Worm (Caenorhabditis elegans) whole organism, young adult: ENCODE results near the gene sucl-2.

Experiments used
- B0261.1 ChIP-seq: sonication (generic microtip); optimal IDR thresholded peaks from 2 replicates; lab custom pipeline; 2016; ENCODE audit warnings: mild to moderate bottlenecking, missing genetic modification characterization, moderate library complexity, missing compliant biosample characterization
- D2030.7 ChIP-seq: fragments of 200-800 bp; sonication (Bioruptor generic); IDR thresholded peaks from 2 replicates; pipeline ENCODE4 v1.3.6; 2022; ENCODE audit warnings: missing genetic modification reagents, missing genetic modification characterization, missing compliant biosample characterization
- F10E7.11 ChIP-seq: sonication (generic microtip); optimal IDR thresholded peaks from 2 replicates; lab custom pipeline; 2017; ENCODE audit warnings: mild to moderate bottlenecking, missing genetic modification characterization, moderate library complexity, missing compliant biosample characterization
- F22D6.2 ChIP-seq: sonication (generic microtip); optimal IDR thresholded peaks from 2 replicates; lab custom pipeline; 2016; ENCODE audit warnings: mild to moderate bottlenecking, missing genetic modification characterization, missing compliant biosample characterization
- F57C9.4 ChIP-seq: sonication (generic microtip); optimal IDR thresholded peaks from 2 replicates; lab custom pipeline; 2017; ENCODE audit warnings: mild to moderate bottlenecking, missing genetic modification characterization, missing compliant biosample characterization
- T07F8.4 ChIP-seq: sonication (generic microtip); optimal IDR thresholded peaks from 2 replicates; lab custom pipeline; 2016; ENCODE audit warnings: mild to moderate bottlenecking, missing genetic modification characterization, moderate library complexity, missing compliant biosample characterization
- Y53G8AR.9 ChIP-seq: fragments of 200-800 bp; sonication (Bioruptor generic); conservative IDR thresholded peaks from 2 replicates; pipeline ENCODE4 v1.3.6; 2022; ENCODE audit warnings: missing genetic modification reagents, missing genetic modification characterization, missing compliant biosample characterization
- Y79H2A.3 ChIP-seq: fragments of 200-800 bp; sonication (Bioruptor generic); conservative IDR thresholded peaks from 2 replicates; pipeline ENCODE4 v1.3.6; 2022; ENCODE audit warnings: missing genetic modification reagents, missing genetic modification characterization, missing compliant biosample characterization
- akir-1 ChIP-seq: fragments of 200-800 bp; sonication (Bioruptor generic); optimal IDR thresholded peaks from 2 replicates; lab custom pipeline; 2018; ENCODE audit warnings: mild to moderate bottlenecking, missing genetic modification characterization, moderate library complexity, missing compliant biosample characterization
- aptf-2 ChIP-seq: fragments of 200-800 bp; sonication (Bioruptor generic); conservative IDR thresholded peaks from 2 replicates; pipeline ENCODE4 v1.3.6; 2022; ENCODE audit warnings: missing genetic modification reagents, missing genetic modification characterization, missing compliant biosample characterization
- atf-7 ChIP-seq: sonication (generic microtip); optimal IDR thresholded peaks from 2 replicates; lab custom pipeline; 2017; ENCODE audit warnings: mild to moderate bottlenecking, missing genetic modification characterization, missing compliant biosample characterization
- attf-6 ChIP-seq: fragments of 200-800 bp; sonication (Bioruptor generic); IDR thresholded peaks from 2 replicates; pipeline ENCODE4 v1.3.6; 2022; ENCODE audit warnings: missing genetic modification reagents, missing genetic modification characterization, missing compliant biosample characterization
- ccch-3 ChIP-seq: fragments of 200-800 bp; sonication (Bioruptor generic); optimal IDR thresholded peaks from 2 replicates; lab custom pipeline; 2018; ENCODE audit warnings: mild to moderate bottlenecking, missing genetic modification characterization, missing compliant biosample characterization
- cebp-1 ChIP-seq, 2 experiments: fragments of 200-800 bp in 1 of 2; sonication (Bioruptor generic) in 1 of 2; sonication (generic microtip) in 1 of 2; IDR thresholded peaks in 1 of 2; optimal IDR thresholded peaks in 1 of 2; 2 replicates each; pipeline versions ENCODE4 v1.3.6 to Lab custom; 2017 to 2022; ENCODE audit warnings: missing compliant biosample characterization in 2 of 2, missing genetic modification characterization in 2 of 2, mild to moderate bottlenecking in 1 of 2, missing genetic modification reagents in 1 of 2, moderate library complexity in 1 of 2
- ceh-27 ChIP-seq: fragments of 200-800 bp; sonication (Bioruptor generic); optimal IDR thresholded peaks from 2 replicates; lab custom pipeline; 2018; ENCODE audit warnings: mild to moderate bottlenecking, missing genetic modification characterization, moderate library complexity, missing compliant biosample characterization
- ceh-58 ChIP-seq: fragments of 200-800 bp; sonication (Bioruptor generic); IDR thresholded peaks from 2 replicates; pipeline ENCODE4 v1.3.6; 2022; ENCODE audit warnings: missing genetic modification characterization, missing compliant biosample characterization
- ceh-79 ChIP-seq: sonication (generic microtip); optimal IDR thresholded peaks from 2 replicates; lab custom pipeline; 2017; ENCODE audit warnings: mild to moderate bottlenecking, missing genetic modification characterization, missing compliant biosample characterization
- chd-7 ChIP-seq: sonication (generic microtip); optimal IDR thresholded peaks from 2 replicates; lab custom pipeline; 2016; ENCODE audit warnings: mild to moderate bottlenecking, missing genetic modification characterization, moderate library complexity, missing compliant biosample characterization
- die-1 ChIP-seq: sonication (generic microtip); optimal IDR thresholded peaks from 2 replicates; lab custom pipeline; 2016; ENCODE audit warnings: missing genotype, mild to moderate bottlenecking, missing genetic modification characterization, missing compliant biosample characterization
- dpl-1 ChIP-seq: fragments of 150-350 bp; optimal IDR thresholded peaks from 2 replicates; lab custom pipeline; 2014; ENCODE audit warnings: missing biosample characterization, missing genetic modification reagents, missing genetic modification characterization
- ekl-4 ChIP-seq: fragments of 200-800 bp; sonication (Bioruptor generic); IDR thresholded peaks from 2 replicates; pipeline ENCODE4 v1.3.6; 2022; ENCODE audit warnings: missing genetic modification reagents, missing genetic modification characterization, missing compliant biosample characterization
- ets-4 ChIP-seq: fragments of 200-800 bp; sonication (Bioruptor generic); optimal IDR thresholded peaks from 2 replicates; lab custom pipeline; 2018; ENCODE audit warnings: mild to moderate bottlenecking, missing genetic modification characterization, missing compliant biosample characterization
- fkh-3 ChIP-seq: sonication (generic microtip); optimal IDR thresholded peaks from 2 replicates; lab custom pipeline; 2016; ENCODE audit warnings: mild to moderate bottlenecking, missing genetic modification characterization, missing compliant biosample characterization
- him-1 ChIP-seq: sonication (generic microtip); optimal IDR thresholded peaks from 2 replicates; lab custom pipeline; 2016; ENCODE audit warnings: missing genotype, missing genetic modification reagents, missing genetic modification characterization, missing compliant biosample characterization
- hmg-1.2 ChIP-seq: fragments of 200-800 bp; sonication (Bioruptor generic); IDR thresholded peaks from 2 replicates; pipeline ENCODE4 v1.3.6; 2022; ENCODE audit warnings: missing genetic modification reagents, missing genetic modification characterization, missing compliant biosample characterization
- hsf-1 ChIP-seq: fragments of 200-800 bp; sonication (Bioruptor generic); IDR thresholded peaks from 2 replicates; pipeline ENCODE4 v1.3.6; 2022; ENCODE audit warnings: missing genetic modification reagents, missing genetic modification characterization, missing compliant biosample characterization
- lin-40 ChIP-seq: sonication (generic microtip); optimal IDR thresholded peaks from 2 replicates; lab custom pipeline; 2016; ENCODE audit warnings: missing genetic modification characterization, mild to moderate bottlenecking, missing compliant biosample characterization, missing genotype, missing genetic modification reagents
- lsl-1 ChIP-seq: fragments of 200-800 bp; sonication (Bioruptor generic); optimal IDR thresholded peaks from 2 replicates; lab custom pipeline; 2018; ENCODE audit warnings: mild to moderate bottlenecking, missing genetic modification characterization, moderate library complexity, missing compliant biosample characterization
- madf-3 ChIP-seq: fragments of 200-800 bp; sonication (Bioruptor generic); IDR thresholded peaks from 2 replicates; pipeline ENCODE4 v1.3.6; 2022; ENCODE audit warnings: missing genetic modification reagents, missing genetic modification characterization, missing compliant biosample characterization
- madf-6 ChIP-seq: fragments of 200-800 bp; sonication (Bioruptor generic); IDR thresholded peaks from 2 replicates; pipeline ENCODE4 v1.3.6; 2022; ENCODE audit warnings: missing genetic modification reagents, missing genetic modification characterization, missing compliant biosample characterization
- mel-28 ChIP-seq: sonication (generic microtip); optimal IDR thresholded peaks from 2 replicates; lab custom pipeline; 2016; ENCODE audit warnings: borderline replicate concordance, mild to moderate bottlenecking, missing genetic modification characterization, missing compliant biosample characterization
- nfyb-1 ChIP-seq: fragments of 200-800 bp; sonication (Bioruptor generic); IDR thresholded peaks from 2 replicates; pipeline ENCODE4 v1.3.6; 2022; ENCODE audit warnings: missing genetic modification reagents, missing genetic modification characterization, missing compliant biosample characterization
- nhr-27 ChIP-seq: fragments of 200-800 bp; sonication (Bioruptor generic); optimal IDR thresholded peaks from 2 replicates; lab custom pipeline; 2018; ENCODE audit warnings: mild to moderate bottlenecking, missing genetic modification characterization, moderate library complexity, missing compliant biosample characterization
- nhr-90 ChIP-seq: sonication (generic microtip); optimal IDR thresholded peaks from 2 replicates; lab custom pipeline; 2016; ENCODE audit warnings: missing genotype, mild to moderate bottlenecking, missing genetic modification characterization, missing compliant biosample characterization
- repo-1 ChIP-seq: sonication (generic microtip); optimal IDR thresholded peaks from 2 replicates; lab custom pipeline; 2017; ENCODE audit warnings: mild to moderate bottlenecking, missing genetic modification characterization, missing compliant biosample characterization
- snpc-1.1 ChIP-seq: sonication (generic microtip); optimal IDR thresholded peaks from 2 replicates; lab custom pipeline; 2017; ENCODE audit warnings: missing genetic modification characterization, mild to moderate bottlenecking, missing compliant biosample characterization, antibody characterized with exemption, moderate library complexity, missing genotype, missing genetic modification reagents; ENCODE audit not compliant: insufficient read depth
- snpc-3.4 ChIP-seq: sonication (generic microtip); optimal IDR thresholded peaks from 2 replicates; lab custom pipeline; 2017; ENCODE audit warnings: missing genetic modification characterization, mild to moderate bottlenecking, missing compliant biosample characterization, antibody characterized with exemption, moderate library complexity, missing genotype, missing genetic modification reagents
- snpc-4 ChIP-seq, 5 experiments: fragments of 150-350 bp in 1 of 5; sonication (generic microtip) in 4 of 5; optimal IDR thresholded peaks; 2 replicates each; lab custom pipeline; 2014 to 2018; ENCODE audit warnings: missing genetic modification characterization in 5 of 5, missing biosample characterization in 3 of 5, antibody characterized with exemption in 2 of 5, mild to moderate bottlenecking in 2 of 5, missing compliant biosample characterization in 2 of 5, missing genotype in 2 of 5, moderate library complexity in 2 of 5, missing genetic modification reagents in 1 of 5
- somi-1 ChIP-seq: fragments of 200-800 bp; sonication (Bioruptor generic); optimal IDR thresholded peaks from 2 replicates; lab custom pipeline; 2018; ENCODE audit warnings: mild to moderate bottlenecking, missing genetic modification characterization, missing compliant biosample characterization
- tbp1 ChIP-seq: fragments of 200-800 bp; sonication (Bioruptor generic); optimal IDR thresholded peaks from 2 replicates; lab custom pipeline; 2018; ENCODE audit warnings: mild to moderate bottlenecking, missing genetic modification characterization, missing compliant biosample characterization
- tbx-9 ChIP-seq: sonication (generic microtip); optimal IDR thresholded peaks from 2 replicates; lab custom pipeline; 2016; ENCODE audit warnings: borderline replicate concordance, missing genetic modification characterization, inconsistent platforms, missing compliant biosample characterization
- unc-62 ChIP-seq: fragments of 150-350 bp; optimal IDR thresholded peaks from 2 replicates; lab custom pipeline; 2014; ENCODE audit warnings: missing biosample characterization, missing genetic modification reagents, missing genetic modification characterization
- zfh-2 ChIP-seq: fragments of 200-800 bp; sonication (Bioruptor generic); conservative IDR thresholded peaks from 2 replicates; pipeline ENCODE4 v1.3.6; 2022; ENCODE audit warnings: missing genetic modification reagents, missing genetic modification characterization, missing compliant biosample characterization
- zim-3 ChIP-seq: sonication (generic microtip); optimal IDR thresholded peaks from 2 replicates; lab custom pipeline; 2017; ENCODE audit warnings: mild to moderate bottlenecking, missing genetic modification characterization, moderate library complexity, missing compliant biosample characterization
- ztf-18 ChIP-seq: sonication (generic microtip); optimal IDR thresholded peaks from 2 replicates; lab custom pipeline; 2016; ENCODE audit warnings: missing genotype, mild to moderate bottlenecking, missing genetic modification characterization, missing compliant biosample characterization
- ztf-28 ChIP-seq: fragments of 200-800 bp; sonication (Bioruptor generic); IDR thresholded peaks from 2 replicates; pipeline ENCODE4 v1.3.6; 2022; ENCODE audit warnings: missing genetic modification reagents, missing genetic modification characterization, missing compliant biosample characterization

The sucl-2 gene

ce11 chrIII:881460-881859 lies 19.8 kb downstream of the sucl-2 start (continued):
- TF ChIP-seq Y53G8AR.9 (GFP tag; lab: Robert Waterston, UW) (0 out of 2 replicates have a peak, but pooled peaks have one; percentile 43), D2030.7 (GFP tag; lab: Robert Waterston, UW) (no peak), lsl-1 (GFP tag; lab: Kevin White, UChicago) (peak; percentile 33), him-1 (no peak), ztf-18 (tag; lab: Kevin White, UChicago) (no peak), unc-62 (no peak), ceh-58 (0 out of 2 replicates have a peak, but pooled peaks have one; percentile 15), akir-1 (GFP tag; lab: Kevin White, UChicago) (no peak), fkh-3 (tag; lab: Kevin White, UChicago) (no peak), zim-3 (tag; lab: Kevin White, UChicago) (no peak), F22D6.2 (tag; lab: Kevin White, UChicago) (no peak), die-1 (tag; lab: Kevin White, UChicago) (peak; percentile 5), snpc-3.4 (peak; percentile 39), atf-7 (tag; lab: Kevin White, UChicago) (no peak), madf-3 (GFP tag; lab: Robert Waterston, UW) (peak; percentile 76; the same call in 1 of the 2 replicates), tbp1 (GFP tag; lab: Kevin White, UChicago) (peak; percentile 15), repo-1 (tag; lab: Kevin White, UChicago) (no peak), dpl-1 (GFP tag; lab: Kevin White, UChicago) (no peak), Y79H2A.3 (no peak), chd-7 (tag; lab: Kevin White, UChicago) (no peak), somi-1 (GFP tag; lab: Kevin White, UChicago) (no peak), snpc-4 (GFP tag; optimal IDR thresholded peaks at IDR 0.05; lab: Kevin White, UChicago) (no peak), snpc-4 (tag; optimal IDR thresholded peaks at IDR 0.05; lab: Kevin White, UChicago) (no peak), madf-6 (no peak), mel-28 (tag; lab: Kevin White, UChicago) (no peak), hmg-1.2 (GFP tag; lab: Robert Waterston, UW) (no peak), ceh-79 (tag; lab: Kevin White, UChicago) (no peak), nhr-27 (tag; lab: Kevin White, UChicago) (no peak), zfh-2 (no peak)

- TF ChIP-seq B0261.1 (tag; lab: Kevin White, UChicago) (no peak), nhr-90 (tag; lab: Kevin White, UChicago) (no peak), dpl-1 (GFP tag; lab: Kevin White, UChicago) (no peak), F57C9.4 (tag; lab: Kevin White, UChicago) (no peak), mel-28 (tag; lab: Kevin White, UChicago) (no peak), ceh-27 (GFP tag; lab: Kevin White, UChicago) (no peak), fkh-3 (tag; lab: Kevin White, UChicago) (no peak), lin-40 (tag; lab: Kevin White, UChicago) (no peak), ekl-4 (peak; percentile 46; the same call in 1 of the 2 replicates), cebp-1 (GFP tag; IDR thresholded peaks at IDR 0.05; lab: Robert Waterston, UW) (no peak), cebp-1 (tag; optimal IDR thresholded peaks at IDR 0.05; lab: Kevin White, UChicago) (no peak), snpc-1.1 (tag; lab: Kevin White, UChicago) (no peak), tbx-9 (tag; lab: Kevin White, UChicago) (no peak), T07F8.4 (tag; lab: Kevin White, UChicago) (no peak), nfyb-1 (peak; percentile 54; the same call in 1 of the 2 replicates), ztf-28 (GFP tag; lab: Robert Waterston, UW) (no peak), madf-3 (GFP tag; lab: Robert Waterston, UW) (no peak), aptf-2 (GFP tag; lab: Robert Waterston, UW) (no peak), repo-1 (tag; lab: Kevin White, UChicago) (no peak), ccch-3 (GFP tag; lab: Kevin White, UChicago) (no peak), hsf-1 (GFP tag; lab: Robert Waterston, UW) (0 out of 2 replicates have a peak, but pooled peaks have one; percentile 13), attf-6 (GFP tag; lab: Robert Waterston, UW) (0 out of 2 replicates have a peak, but pooled peaks have one; percentile 49), F10E7.11 (no peak), ets-4 (GFP tag; lab: Kevin White, UChicago) (no peak)
These were observed 20.4 kb downstream of the sucl-2 start for ce11 chrIII:880840-881239.
